Worm (Caenorhabditis elegans): Measurements from ENCODE around the gene tbc-2.

tbc-2 gene

ce11 chrII:5806563-5806962 is 20.7 kb downstream of the tbc-2 start:
- TF ChIP-seq npax-4 (tag; optimal IDR thresholded peaks at IDR 0.05) (no peak), ceh-48 (tag; optimal IDR thresholded peaks at IDR 0.05) (no peak), ceh-14 (tag; optimal IDR thresholded peaks at IDR 0.05) (no peak), dve-1 (tag; optimal IDR thresholded peaks at IDR 0.05) (no peak), tbx-7 (tag; optimal IDR thresholded peaks at IDR 0.05) (no peak), madf-2 (tag; optimal IDR thresholded peaks at IDR 0.05) (no peak), ztf-16 (tag; optimal IDR thresholded peaks at IDR 0.05) (no peak), ceh-2 (tag; optimal IDR thresholded peaks at IDR 0.05) (no peak), ahr-1 (tag; optimal IDR thresholded peaks at IDR 0.05) (no peak), ref-2 (tag; optimal IDR thresholded peaks at IDR 0.05) (no peak), ceh-19 (GFP tag; optimal IDR thresholded peaks at IDR 0.05) (no peak), fkh-6 (tag; optimal IDR thresholded peaks at IDR 0.05) (no peak), nhr-232 (tag; optimal IDR thresholded peaks at IDR 0.05) (no peak), pha-2 (tag; optimal IDR thresholded peaks at IDR 0.05) (no peak), C08G9.2 (tag; optimal IDR thresholded peaks at IDR 0.05) (no peak), ceh-9 (tag; optimal IDR thresholded peaks at IDR 0.05) (no peak), hlh-15 (tag; optimal IDR thresholded peaks at IDR 0.05) (no peak), ceh-22 (tag; optimal IDR thresholded peaks at IDR 0.05) (no peak), sdc-2 (tag; optimal IDR thresholded peaks at IDR 0.05) (no peak), tbx-2 (tag; optimal IDR thresholded peaks at IDR 0.05) (no peak)

- TF ChIP-seq ceh-9 (tag; optimal IDR thresholded peaks at IDR 0.05) (no peak), ztf-16 (tag; optimal IDR thresholded peaks at IDR 0.05) (no peak), unc-3 (GFP tag; conservative IDR thresholded peaks at IDR 0.05) (no peak), unc-3 (tag; optimal IDR thresholded peaks at IDR 0.05) (no peak), che-1 (tag; optimal IDR thresholded peaks at IDR 0.05) (no peak), ttx-3 (tag; optimal IDR thresholded peaks at IDR 0.05) (no peak), ahr-1 (tag; optimal IDR thresholded peaks at IDR 0.05) (no peak)
These were observed 21.9 kb downstream of the tbc-2 start, which contains the start of gene K05F1.10 for ce11 chrII:5805303-5805702. K05F1.10 (minus strand) TSS chrII:5805473.

ce11 chrII:5804288-5804687 is 23.0 kb downstream of the tbc-2 start:
- TF ChIP-seq madf-2 (tag; optimal IDR thresholded peaks at IDR 0.05) (no peak), pax-1 (tag; optimal IDR thresholded peaks at IDR 0.05) (no peak), Y22D7AL.16 (tag; optimal IDR thresholded peaks at IDR 0.05) (no peak), unc-86 (tag; optimal IDR thresholded peaks at IDR 0.05) (no peak), ceh-19 (GFP tag; optimal IDR thresholded peaks at IDR 0.05) (no peak), ceh-22 (tag; optimal IDR thresholded peaks at IDR 0.05) (no peak)

ce11 chrII:5801075-5801474 is 26.2 kb downstream of the tbc-2 start, which contains the start of the genes K05F1.9 and K05F1.1:
K05F1.9 (minus strand) TSS chrII:5801175.
K05F1.1 (plus strand) TSS chrII:5801382.
- no peak for TF ChIP-seq F13H6.1 (tag; optimal IDR thresholded peaks at IDR 0.05)
- TF ChIP-seq ahr-1 (tag; optimal IDR thresholded peaks at IDR 0.05), result no peak
- no peak for TF ChIP-seq hlh-6 (tag; optimal IDR thresholded peaks at IDR 0.05)
- TF ChIP-seq ama-1 (optimal IDR thresholded peaks at IDR 0.05), result no peak
- TF ChIP-seq Y22D7AL.16 (tag; optimal IDR thresholded peaks at IDR 0.05), result no peak
- TF ChIP-seq dmd-4 (tag; optimal IDR thresholded peaks at IDR 0.05; ENCODE audit: borderline replicate concordance), result no peak

DNA sequence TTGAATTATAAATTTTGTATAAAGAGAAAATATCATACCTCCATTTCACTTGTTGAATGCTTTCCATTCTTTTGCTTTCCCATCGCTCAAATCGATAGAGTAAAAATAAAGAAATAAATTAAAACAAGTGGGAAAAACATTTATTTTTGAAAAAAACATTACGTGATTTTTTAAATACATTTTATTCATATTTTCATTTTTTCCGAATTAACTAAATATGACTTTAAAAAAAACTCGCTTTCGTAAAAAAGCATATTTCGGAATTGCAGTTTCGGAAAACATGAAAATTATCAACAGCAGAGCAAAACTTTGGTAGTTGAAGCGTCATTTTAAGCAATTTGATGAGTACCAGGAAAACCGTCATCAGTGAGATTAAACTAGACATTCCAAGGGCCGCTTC is 27.7 kb downstream of the tbc-2 start, which contains the start of gene K05F1.8:
Gene K05F1.8, minus strand, starts transcription at position 101 of the 400 bp plus-strand sequence.
- no peak for TF ChIP-seq ceh-18 (tag; optimal IDR thresholded peaks at IDR 0.05)
- no peak for TF ChIP-seq mec-3 (tag; optimal IDR thresholded peaks at IDR 0.05; ENCODE audit: borderline replicate concordance)
- no peak for TF ChIP-seq ceh-45 (GFP tag; IDR thresholded peaks at IDR 0.05)
- TF ChIP-seq ceh-31 (tag; optimal IDR thresholded peaks at IDR 0.05), result no peak
- TF ChIP-seq unc-3 (GFP tag; conservative IDR thresholded peaks at IDR 0.05), result no peak
- TF ChIP-seq unc-3 (tag; optimal IDR thresholded peaks at IDR 0.05), result no peak
- no peak for TF ChIP-seq ets-4 (tag; optimal IDR thresholded peaks at IDR 0.05)
- no peak for TF ChIP-seq tbx-2 (tag; optimal IDR thresholded peaks at IDR 0.05)
- TF ChIP-seq hlh-15 (tag; optimal IDR thresholded peaks at IDR 0.05), result no peak
- TF ChIP-seq ama-1 (optimal IDR thresholded peaks at IDR 0.05), result no peak
- TF ChIP-seq ceh-14 (tag; optimal IDR thresholded peaks at IDR 0.05), result no peak
- no peak for TF ChIP-seq ceh-2 (tag; optimal IDR thresholded peaks at IDR 0.05)
- no peak for TF ChIP-seq pha-2 (tag; optimal IDR thresholded peaks at IDR 0.05)
- no peak for TF ChIP-seq npax-4 (tag; optimal IDR thresholded peaks at IDR 0.05)
- no peak for TF ChIP-seq hlh-6 (tag; optimal IDR thresholded peaks at IDR 0.05)
- TF ChIP-seq odd-2 (tag; optimal IDR thresholded peaks at IDR 0.05), result no peak
- TF ChIP-seq gmeb-2 (tag; optimal IDR thresholded peaks at IDR 0.05), result no peak
- no peak for TF ChIP-seq dmd-4 (tag; optimal IDR thresholded peaks at IDR 0.05; ENCODE audit: borderline replicate concordance)
- no peak for TF ChIP-seq pax-1 (tag; optimal IDR thresholded peaks at IDR 0.05)
- TF ChIP-seq ref-2 (tag; optimal IDR thresholded peaks at IDR 0.05), result no peak
